Worm (Caenorhabditis elegans) whole organism, late embryonic: Measurements from ENCODE around the gene srz-58.

Source experiments
- C08G9.2 ChIP-seq: sonication (generic microtip); optimal IDR thresholded peaks from 2 replicates; lab custom pipeline; 2016; ENCODE audit warnings: mild to moderate bottlenecking, missing genetic modification characterization, moderate library complexity, missing compliant biosample characterization
- C38D4.7 ChIP-seq: fragments of 200-800 bp; sonication (Bioruptor generic); optimal IDR thresholded peaks from 2 replicates; lab custom pipeline; 2018; ENCODE audit warnings: mild to moderate bottlenecking, missing genetic modification characterization, moderate library complexity, missing compliant biosample characterization
- K09A11.1 ChIP-seq: sonication (generic microtip); optimal IDR thresholded peaks from 2 replicates; lab custom pipeline; 2017; ENCODE audit warnings: antibody characterized with exemption, mild to moderate bottlenecking, missing genetic modification characterization, missing compliant biosample characterization; ENCODE audit not compliant: insufficient read depth
- ceh-45 ChIP-seq: fragments of 200-800 bp; sonication (Bioruptor generic); IDR thresholded peaks from 2 replicates; pipeline ENCODE4 v1.3.6; 2022; ENCODE audit warnings: missing genetic modification reagents, missing genetic modification characterization, missing compliant biosample characterization
- che-1 ChIP-seq: sonication (generic microtip); optimal IDR thresholded peaks from 2 replicates; lab custom pipeline; 2016; ENCODE audit warnings: mild to moderate bottlenecking, missing genetic modification characterization, missing compliant biosample characterization
- dmd-4 ChIP-seq: sonication (generic microtip); optimal IDR thresholded peaks from 2 replicates; lab custom pipeline; 2016; ENCODE audit warnings: borderline replicate concordance, missing genetic modification characterization, missing compliant biosample characterization
- dve-1 ChIP-seq: sonication (generic microtip); optimal IDR thresholded peaks from 2 replicates; lab custom pipeline; 2017; ENCODE audit warnings: antibody characterized with exemption, mild to moderate bottlenecking, missing genetic modification characterization, missing compliant biosample characterization
- elt-2 ChIP-seq: sonication (generic microtip); optimal IDR thresholded peaks from 2 replicates; lab custom pipeline; 2016; ENCODE audit warnings: missing genetic modification reagents, missing genetic modification characterization, missing compliant biosample characterization
- fkh-10 ChIP-seq: fragments of 150-350 bp; optimal IDR thresholded peaks from 2 replicates; lab custom pipeline; 2014; ENCODE audit warnings: missing biosample characterization, missing genetic modification reagents, missing genetic modification characterization
- hlh-15 ChIP-seq: sonication (generic microtip); optimal IDR thresholded peaks from 2 replicates; lab custom pipeline; 2016; ENCODE audit warnings: missing genetic modification characterization, missing compliant biosample characterization
- nhr-232 ChIP-seq: sonication (generic microtip); optimal IDR thresholded peaks from 2 replicates; lab custom pipeline; 2016; ENCODE audit warnings: missing genetic modification characterization, missing compliant biosample characterization
- npax-4 ChIP-seq: sonication (generic microtip); optimal IDR thresholded peaks from 2 replicates; lab custom pipeline; 2016; ENCODE audit warnings: missing genetic modification characterization, missing compliant biosample characterization
- pat-9 ChIP-seq: fragments of 200-800 bp; sonication (Bioruptor generic); optimal IDR thresholded peaks from 2 replicates; lab custom pipeline; 2018; ENCODE audit warnings: mild to moderate bottlenecking, missing genetic modification characterization, moderate library complexity, missing compliant biosample characterization
- pha-2 ChIP-seq: sonication (generic microtip); optimal IDR thresholded peaks from 2 replicates; lab custom pipeline; 2017; ENCODE audit warnings: mild to moderate bottlenecking, missing genetic modification characterization, missing compliant biosample characterization
- rnt-1 ChIP-seq: sonication (generic microtip); optimal IDR thresholded peaks from 2 replicates; lab custom pipeline; 2016; ENCODE audit warnings: missing genetic modification characterization, missing compliant biosample characterization
- tbx-2 ChIP-seq: sonication (generic microtip); optimal IDR thresholded peaks from 2 replicates; lab custom pipeline; 2016; ENCODE audit warnings: missing genetic modification characterization, missing compliant biosample characterization
- ttx-3 ChIP-seq: sonication (generic microtip); optimal IDR thresholded peaks from 2 replicates; lab custom pipeline; 2016; ENCODE audit warnings: missing genetic modification reagents, missing genetic modification characterization, missing compliant biosample characterization
- unc-55 ChIP-seq: sonication (generic microtip); optimal IDR thresholded peaks from 2 replicates; lab custom pipeline; 2017; ENCODE audit warnings: missing biosample characterization, missing genetic modification reagents, missing genetic modification characterization
- zip-5 ChIP-seq: sonication (generic microtip); optimal IDR thresholded peaks from 2 replicates; lab custom pipeline; 2016; ENCODE audit warnings: missing genetic modification characterization, missing compliant biosample characterization

The srz-58 gene

ce11 chrV:17339349-17339748 is 21.4 kb downstream of the srz-58 start:
- TF ChIP-seq pat-9 (tag; lab: Kevin White, UChicago): no peak
- TF ChIP-seq, all 69 proteins: peak for 0

- TF ChIP-seq elt-2 (tag; lab: Kevin White, UChicago): no peak
- TF ChIP-seq ttx-3: no peak
- no peak for TF ChIP-seq zip-5 (tag; lab: Kevin White, UChicago)
- TF ChIP-seq rnt-1 (tag; lab: Kevin White, UChicago): no peak
- no peak for TF ChIP-seq tbx-2 (tag; lab: Kevin White, UChicago)
- TF ChIP-seq npax-4: no peak
- no peak for TF ChIP-seq ceh-45 (GFP tag; lab: Robert Waterston, UW)
Observed at ce11 chrV:17344876-17345275, 26.9 kb downstream of the srz-58 start, which contains the start of the genes fbxa-188 and fbxa-189. TSS of gene fbxa-188 (minus strand) at chrV:17344926. TSS of gene fbxa-189 (plus strand) at chrV:17345214.

ce11 chrV:17347602-17348001 is 29.7 kb downstream of the srz-58 start, which contains the start of gene skr-5:
TSS of gene skr-5 (plus strand) at chrV:17347902.
- TF ChIP-seq C08G9.2 (no peak), K09A11.1 (tag; lab: Kevin White, UChicago) (no peak), dmd-4 (tag; lab: Kevin White, UChicago) (no peak), hlh-15 (tag; lab: Kevin White, UChicago) (no peak)

- TF ChIP-seq che-1 (no peak), dmd-4 (tag; lab: Kevin White, UChicago) (no peak), unc-55 (no peak), C38D4.7 (GFP tag; lab: Kevin White, UChicago) (no peak), tbx-2 (tag; lab: Kevin White, UChicago) (no peak), fkh-10 (GFP tag; lab: Kevin White, UChicago) (no peak), dve-1 (tag; lab: Kevin White, UChicago) (no peak), nhr-232 (tag; lab: Kevin White, UChicago) (no peak), npax-4 (no peak)
- TF ChIP-seq, all 69 proteins: peak for 0
Observed at ce11 chrV:17350093-17350492, 32.1 kb downstream of the srz-58 start, which contains the start of gene lsy-27. TSS of gene lsy-27 (minus strand) at chrV:17350193.

DNA sequence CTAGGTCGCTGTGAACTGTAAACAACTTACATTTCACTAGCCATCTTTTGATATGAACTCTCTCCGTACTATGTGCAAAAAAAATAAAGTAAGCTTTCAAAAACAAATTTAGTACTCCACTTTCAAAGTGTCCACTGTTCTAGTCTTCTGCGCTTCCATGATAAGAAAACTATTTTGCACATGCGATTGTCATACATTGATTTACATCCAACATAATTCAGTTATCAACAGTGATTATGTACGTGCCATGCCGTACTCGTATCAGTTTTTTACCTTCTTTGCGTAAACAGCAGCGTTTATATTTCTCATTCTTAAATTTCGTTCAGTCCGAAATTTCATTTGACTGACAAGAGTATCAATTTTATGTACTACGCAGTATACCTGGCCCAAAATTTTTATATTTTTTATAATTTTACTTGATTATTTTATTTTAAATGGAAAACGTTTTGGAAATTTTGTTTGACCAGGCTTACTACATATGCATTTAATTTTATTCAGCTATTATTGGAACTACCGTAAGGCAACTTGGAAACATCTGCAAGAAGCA is 35.0 kb downstream of the srz-58 start, which contains the start of the genes fbxa-134 and F47H4.2:
Gene fbxa-134 (minus strand): TSS at position 44 of the 547 bp plus-strand sequence.
Gene F47H4.2 (plus strand): TSS at position 497 of the 547 bp plus-strand sequence.
- TF ChIP-seq elt-2 (tag; lab: Kevin White, UChicago): peak; percentile 70
- no peak for TF ChIP-seq pha-2
